Worm (Caenorhabditis elegans): ENCODE data around the gene Y47D3A.14.

Y47D3A.14 gene

ce11 chrIII:11202992-11203391 lies 33.7 kb downstream of the Y47D3A.14 start:
- no peak for TF ChIP-seq cebp-1 (GFP tag; IDR thresholded peaks at IDR 0.05)
- TF ChIP-seq cebp-1 (tag; optimal IDR thresholded peaks at IDR 0.05) = peak; percentile 52
- TF ChIP-seq attf-5 (GFP tag; optimal IDR thresholded peaks at IDR 0.05) = peak; percentile 54
- TF ChIP-seq mcd-1 (GFP tag; IDR thresholded peaks at IDR 0.05) = peak; percentile 54
- peak; percentile 97 for TF ChIP-seq zfh-2 (GFP tag; conservative IDR thresholded peaks at IDR 0.05)
- peak; percentile 27; the same call in 1 of the 2 replicates for TF ChIP-seq pbrm-1 (GFP tag; IDR thresholded peaks at IDR 0.05)
- TF ChIP-seq K12H6.12 (tag; optimal IDR thresholded peaks at IDR 0.05) = peak; percentile 55
- no peak for TF ChIP-seq atf-7 (tag; optimal IDR thresholded peaks at IDR 0.05)
- no peak for TF ChIP-seq unc-62 (GFP tag; optimal IDR thresholded peaks at IDR 0.05)
- no peak for TF ChIP-seq snpc-4 (GFP tag; optimal IDR thresholded peaks at IDR 0.05)
- no peak for TF ChIP-seq snpc-4 (tag; optimal IDR thresholded peaks at IDR 0.05)
- peak; percentile 98 for TF ChIP-seq egrh-3 (GFP tag; IDR thresholded peaks at IDR 0.05)
- TF ChIP-seq K11D2.4 (GFP tag; IDR thresholded peaks at IDR 0.05) = 0 out of 2 replicates have a peak, but pooled peaks have one; percentile 34
- peak in 1 of 3 experiments; percentile 33 for TF ChIP-seq lin-35 (GFP tag; optimal IDR thresholded peaks at IDR 0.05)
- no peak for TF ChIP-seq repo-1 (tag; optimal IDR thresholded peaks at IDR 0.05)
- TF ChIP-seq ztf-3 (GFP tag; optimal IDR thresholded peaks at IDR 0.05) = no peak
- no peak for TF ChIP-seq dpff-1 (tag; optimal IDR thresholded peaks at IDR 0.05)
- TF ChIP-seq madf-10 (tag; optimal IDR thresholded peaks at IDR 0.05) = peak; percentile 91

- TF ChIP-seq F33H1.4 (GFP tag; IDR thresholded peaks at IDR 0.05) (no peak), zfh-2 (GFP tag; conservative IDR thresholded peaks at IDR 0.05) (0 out of 2 replicates have a peak, but pooled peaks have one; percentile 25)
Observed at ce11 chrIII:11200879-11201518, 35.7 kb downstream of the Y47D3A.14 start.

- peak; percentile 81 for TF ChIP-seq egrh-3 (GFP tag; IDR thresholded peaks at IDR 0.05)
- TF ChIP-seq tbp1 (GFP tag; optimal IDR thresholded peaks at IDR 0.05) = peak; percentile 17
- 0 out of 2 replicates have a peak, but pooled peaks have one; percentile 35 for TF ChIP-seq K11D2.4 (GFP tag; IDR thresholded peaks at IDR 0.05)
- no peak for TF ChIP-seq Y53G8AR.9 (GFP tag; conservative IDR thresholded peaks at IDR 0.05)
- peak; percentile 66 for TF ChIP-seq atf-7 (tag; optimal IDR thresholded peaks at IDR 0.05)
- TF ChIP-seq nhr-80 (tag; optimal IDR thresholded peaks at IDR 0.05) = peak; percentile 86
- TF ChIP-seq attf-5 (GFP tag; optimal IDR thresholded peaks at IDR 0.05) = peak; percentile 35
- TF ChIP-seq snpc-3.4 (tag; optimal IDR thresholded peaks at IDR 0.05) = no peak
- no peak for TF ChIP-seq madf-10 (tag; optimal IDR thresholded peaks at IDR 0.05)
- TF ChIP-seq lin-54 (GFP tag; optimal IDR thresholded peaks at IDR 0.05) = peak; percentile 14
- 0 out of 2 replicates have a peak, but pooled peaks have one; percentile 4 for TF ChIP-seq mcd-1 (GFP tag; IDR thresholded peaks at IDR 0.05)
- TF ChIP-seq B0336.3 (GFP tag; IDR thresholded peaks at IDR 0.05) = peak; percentile 78
- peak; percentile 21; the same call in 1 of the 2 replicates for TF ChIP-seq hmg-1.2 (GFP tag; IDR thresholded peaks at IDR 0.05)
- TF ChIP-seq C17E4.6 (GFP tag; IDR thresholded peaks at IDR 0.05) = no peak
- no peak for TF ChIP-seq F39B2.1 (GFP tag; IDR thresholded peaks at IDR 0.05)
- no peak for TF ChIP-seq cebp-1 (GFP tag; IDR thresholded peaks at IDR 0.05)
- TF ChIP-seq cebp-1 (tag; optimal IDR thresholded peaks at IDR 0.05) = peak; percentile 62
- 0 out of 2 replicates have a peak, but pooled peaks have one; percentile 36 for TF ChIP-seq dox-1 (GFP tag; IDR thresholded peaks at IDR 0.05)
- TF ChIP-seq Y79H2A.3 (GFP tag; conservative IDR thresholded peaks at IDR 0.05) = no peak
- TF ChIP-seq F33H1.4 (GFP tag; IDR thresholded peaks at IDR 0.05) = no peak
Observed at ce11 chrIII:11197327-11197726, 39.3 kb downstream of the Y47D3A.14 start.

- TF ChIP-seq K11D2.4 (GFP tag; IDR thresholded peaks at IDR 0.05) (no peak), lir-1 (GFP tag; conservative IDR thresholded peaks at IDR 0.05) (no peak), mes-4 (tag; optimal IDR thresholded peaks at IDR 0.05) (no peak), F55B11.4 (tag; optimal IDR thresholded peaks at IDR 0.05; ENCODE audit: borderline replicate concordance, insufficient read depth) (no peak), hmg-1.2 (GFP tag; IDR thresholded peaks at IDR 0.05) (peak; percentile 63; the same call in 1 of the 2 replicates), ekl-4 (GFP tag; IDR thresholded peaks at IDR 0.05) (no peak), nhr-80 (tag; optimal IDR thresholded peaks at IDR 0.05) (peak; percentile 84), nhr-179 (tag; optimal IDR thresholded peaks at IDR 0.05) (no peak), somi-1 (GFP tag; optimal IDR thresholded peaks at IDR 0.05) (no peak), cebp-1 (GFP tag; IDR thresholded peaks at IDR 0.05) (no peak), cebp-1 (tag; optimal IDR thresholded peaks at IDR 0.05) (no peak), B0336.3 (GFP tag; IDR thresholded peaks at IDR 0.05) (0 out of 2 replicates have a peak, but pooled peaks have one; percentile 47), ama-1 (optimal IDR thresholded peaks at IDR 0.05) (no peak), ama-1 (GFP tag; optimal IDR thresholded peaks at IDR 0.05) (no peak), mcd-1 (GFP tag; IDR thresholded peaks at IDR 0.05) (peak; percentile 27; the same call in 1 of the 2 replicates), C06A6.2 (GFP tag; conservative IDR thresholded peaks at IDR 0.05) (no peak), xnd-1 (tag; optimal IDR thresholded peaks at IDR 0.05) (no peak), dox-1 (GFP tag; IDR thresholded peaks at IDR 0.05) (0 out of 2 replicates have a peak, but pooled peaks have one; percentile 8), madf-3 (GFP tag; IDR thresholded peaks at IDR 0.05) (no peak), aptf-3 (GFP tag; IDR thresholded peaks at IDR 0.05) (no peak), attf-5 (GFP tag; optimal IDR thresholded peaks at IDR 0.05) (no peak)
Observed at ce11 chrIII:11195553-11195952, 41.1 kb downstream of the Y47D3A.14 start.

Measured in whole organism, young adult.